Worm (Caenorhabditis elegans): ENCODE results near the gene T02H6.1.

Gene T02H6.1

DNA sequence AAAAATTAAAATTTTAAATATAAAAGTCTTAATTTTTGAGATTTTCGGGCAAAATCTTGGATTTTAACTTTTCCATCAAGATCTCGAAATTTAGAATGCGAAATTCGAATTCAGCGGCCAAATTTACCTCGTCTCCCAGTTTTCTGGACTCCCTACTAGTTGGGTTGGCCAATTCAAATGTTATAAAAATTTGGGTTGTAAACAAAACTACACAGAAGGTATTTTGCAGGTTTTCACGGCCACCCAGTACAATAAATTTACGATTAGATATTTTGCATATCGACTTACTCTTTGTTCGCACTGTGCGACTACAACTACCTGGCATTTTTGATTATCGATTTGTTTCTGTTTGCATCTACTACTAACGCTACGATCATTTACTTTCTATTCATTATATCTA, 24.4 kb upstream of the T02H6.1 start, which contains the start of gene T02H6.5:
T02H6.5 (plus strand) TSS at position 301 of the 400 bp plus-strand sequence.
- TF ChIP-seq C17E4.6 (GFP tag; IDR thresholded peaks at IDR 0.05) (no peak), efl-1 (GFP tag; optimal IDR thresholded peaks at IDR 0.05) (no peak), nhr-179 (tag; optimal IDR thresholded peaks at IDR 0.05) (no peak), let-526 (GFP tag; IDR thresholded peaks at IDR 0.05) (no peak), snpc-1.3 (tag; optimal IDR thresholded peaks at IDR 0.05; ENCODE audit: insufficient read depth) (no peak), ztf-18 (tag; optimal IDR thresholded peaks at IDR 0.05) (no peak), sea-2 (GFP tag; IDR thresholded peaks at IDR 0.05) (no peak), lin-40 (tag; optimal IDR thresholded peaks at IDR 0.05) (no peak), rcor-1 (GFP tag; IDR thresholded peaks at IDR 0.05) (no peak), rec-8 (tag; optimal IDR thresholded peaks at IDR 0.05) (no peak), unc-130 (GFP tag; optimal IDR thresholded peaks at IDR 0.05) (no peak), aptf-3 (GFP tag; IDR thresholded peaks at IDR 0.05) (no peak), F57A8.1 (GFP tag; optimal IDR thresholded peaks at IDR 0.05) (no peak), die-1 (tag; optimal IDR thresholded peaks at IDR 0.05) (no peak)

DNA sequence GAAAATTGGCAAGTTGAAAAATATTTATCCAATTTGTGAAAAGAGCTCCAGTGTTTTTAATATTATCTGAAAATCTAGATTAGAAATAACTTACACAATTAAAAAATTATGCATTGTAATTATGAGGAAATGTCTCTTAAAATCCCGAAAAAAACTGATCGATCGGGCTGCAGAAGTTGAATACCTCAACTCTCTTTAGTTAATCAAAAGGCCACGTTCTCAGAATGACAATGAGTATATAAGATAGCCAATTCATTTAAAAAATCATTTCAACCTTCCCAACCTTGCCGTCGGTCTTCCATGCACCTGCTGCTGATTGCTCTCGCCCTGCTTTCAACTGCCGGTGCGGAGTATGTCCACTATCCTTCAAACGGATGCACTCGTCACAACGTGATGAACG, 19.4 kb upstream of the T02H6.1 start, which contains the start of gene T02H6.4:
T02H6.4 (plus strand) TSS at position 301 of the 400 bp plus-strand sequence.
- TF ChIP-seq Y53F4B.3 (GFP tag; IDR thresholded peaks at IDR 0.05): no peak
- no peak for TF ChIP-seq mes-4 (tag; optimal IDR thresholded peaks at IDR 0.05)
- TF ChIP-seq B0261.1 (tag; optimal IDR thresholded peaks at IDR 0.05): no peak
- TF ChIP-seq die-1 (tag; optimal IDR thresholded peaks at IDR 0.05): no peak
- no peak for TF ChIP-seq B0019.2 (GFP tag; conservative IDR thresholded peaks at IDR 0.05)
- TF ChIP-seq B0035.1 (tag; optimal IDR thresholded peaks at IDR 0.05): no peak
- TF ChIP-seq attf-6 (GFP tag; IDR thresholded peaks at IDR 0.05): no peak
- no peak for TF ChIP-seq lag-1 (GFP tag; IDR thresholded peaks at IDR 0.05)
- no peak for TF ChIP-seq ccch-3 (GFP tag; optimal IDR thresholded peaks at IDR 0.05)
- no peak for TF ChIP-seq unc-130 (GFP tag; optimal IDR thresholded peaks at IDR 0.05)
- TF ChIP-seq attf-3 (GFP tag; conservative IDR thresholded peaks at IDR 0.05): no peak
- TF ChIP-seq ceh-27 (GFP tag; optimal IDR thresholded peaks at IDR 0.05): no peak
- TF ChIP-seq madf-6 (GFP tag; IDR thresholded peaks at IDR 0.05): no peak
- no peak for TF ChIP-seq somi-1 (GFP tag; optimal IDR thresholded peaks at IDR 0.05)
- no peak for TF ChIP-seq zfh-2 (GFP tag; conservative IDR thresholded peaks at IDR 0.05)
- TF ChIP-seq lsy-27 (tag; optimal IDR thresholded peaks at IDR 0.05; ENCODE audit: borderline replicate concordance, insufficient read depth): no peak
- no peak for TF ChIP-seq nfyb-1 (GFP tag; IDR thresholded peaks at IDR 0.05)
- TF ChIP-seq pha-4 (tag; optimal IDR thresholded peaks at IDR 0.05): no peak
- TF ChIP-seq dox-1 (GFP tag; IDR thresholded peaks at IDR 0.05): no peak

DNA sequence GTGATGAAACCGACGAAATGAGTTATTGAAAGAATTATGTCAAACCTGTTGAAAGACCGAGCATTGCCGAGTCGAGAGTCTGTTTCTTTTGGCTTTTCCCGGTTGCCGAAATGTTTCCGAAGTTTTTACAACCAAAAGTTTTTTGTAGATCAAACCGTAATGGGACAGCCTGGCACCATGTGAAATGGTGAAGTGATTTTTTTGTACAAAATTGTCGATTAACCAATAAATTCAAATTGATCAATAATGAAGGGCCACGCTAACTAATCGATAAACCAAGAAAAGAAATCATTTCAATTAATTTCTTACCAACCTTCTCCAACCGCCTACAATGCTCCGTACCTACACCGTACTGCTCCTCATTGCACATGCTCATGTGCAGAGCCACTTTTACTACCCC, 17.6 kb upstream of the T02H6.1 start, which contains the start of gene T02H6.3:
T02H6.3 (plus strand) TSS at position 301 of the 400 bp plus-strand sequence.
- TF ChIP-seq madf-3 (GFP tag; IDR thresholded peaks at IDR 0.05): no peak
- no peak for TF ChIP-seq ztf-26 (tag; optimal IDR thresholded peaks at IDR 0.05)
- TF ChIP-seq snpc-1.1 (tag; optimal IDR thresholded peaks at IDR 0.05; ENCODE audit: insufficient read depth): no peak
- TF ChIP-seq zfh-2 (GFP tag; conservative IDR thresholded peaks at IDR 0.05): no peak
- no peak for TF ChIP-seq dpl-1 (GFP tag; optimal IDR thresholded peaks at IDR 0.05)
- no peak for TF ChIP-seq ztf-18 (tag; optimal IDR thresholded peaks at IDR 0.05)
- no peak for TF ChIP-seq gei-17 (GFP tag; optimal IDR thresholded peaks at IDR 0.05)
- no peak for TF ChIP-seq F37B4.10 (GFP tag; IDR thresholded peaks at IDR 0.05)
- TF ChIP-seq lin-40 (tag; optimal IDR thresholded peaks at IDR 0.05): no peak
- no peak for TF ChIP-seq ceh-100 (GFP tag; IDR thresholded peaks at IDR 0.05)
- TF ChIP-seq xnd-1 (tag; optimal IDR thresholded peaks at IDR 0.05): no peak
- TF ChIP-seq hrde-1 (tag; optimal IDR thresholded peaks at IDR 0.05; ENCODE audit: borderline replicate concordance): no peak
- TF ChIP-seq ztf-22 (GFP tag; optimal IDR thresholded peaks at IDR 0.05): no peak
- TF ChIP-seq lin-54 (GFP tag; optimal IDR thresholded peaks at IDR 0.05): no peak
- no peak for TF ChIP-seq attf-3 (GFP tag; conservative IDR thresholded peaks at IDR 0.05)
- no peak for TF ChIP-seq attf-6 (GFP tag; IDR thresholded peaks at IDR 0.05)
- no peak for TF ChIP-seq snpc-3.4 (tag; optimal IDR thresholded peaks at IDR 0.05)
- TF ChIP-seq tlf-1 (GFP tag; optimal IDR thresholded peaks at IDR 0.05): no peak
- no peak for TF ChIP-seq egl-18 (GFP tag; IDR thresholded peaks at IDR 0.05)
- TF ChIP-seq tbp1 (GFP tag; optimal IDR thresholded peaks at IDR 0.05): no peak
